Fruit fly (Drosophila melanogaster) ovary, adult (tissue): Measurements from ENCODE around the gene CG6567.
A peak's percentile ranks its signal among the peaks of the same experiment; 100 is the strongest.

Experiments used
- CG17801 ChIP-seq: fragments of 200-800 bp; optimal IDR thresholded peaks from 2 replicates; lab custom pipeline; 2019; ENCODE audit warnings: missing biosample characterization, mild to moderate bottlenecking, missing genetic modification characterization, moderate library complexity; ENCODE audit not compliant: partially characterized antibody

The CG6567 gene

DNA sequence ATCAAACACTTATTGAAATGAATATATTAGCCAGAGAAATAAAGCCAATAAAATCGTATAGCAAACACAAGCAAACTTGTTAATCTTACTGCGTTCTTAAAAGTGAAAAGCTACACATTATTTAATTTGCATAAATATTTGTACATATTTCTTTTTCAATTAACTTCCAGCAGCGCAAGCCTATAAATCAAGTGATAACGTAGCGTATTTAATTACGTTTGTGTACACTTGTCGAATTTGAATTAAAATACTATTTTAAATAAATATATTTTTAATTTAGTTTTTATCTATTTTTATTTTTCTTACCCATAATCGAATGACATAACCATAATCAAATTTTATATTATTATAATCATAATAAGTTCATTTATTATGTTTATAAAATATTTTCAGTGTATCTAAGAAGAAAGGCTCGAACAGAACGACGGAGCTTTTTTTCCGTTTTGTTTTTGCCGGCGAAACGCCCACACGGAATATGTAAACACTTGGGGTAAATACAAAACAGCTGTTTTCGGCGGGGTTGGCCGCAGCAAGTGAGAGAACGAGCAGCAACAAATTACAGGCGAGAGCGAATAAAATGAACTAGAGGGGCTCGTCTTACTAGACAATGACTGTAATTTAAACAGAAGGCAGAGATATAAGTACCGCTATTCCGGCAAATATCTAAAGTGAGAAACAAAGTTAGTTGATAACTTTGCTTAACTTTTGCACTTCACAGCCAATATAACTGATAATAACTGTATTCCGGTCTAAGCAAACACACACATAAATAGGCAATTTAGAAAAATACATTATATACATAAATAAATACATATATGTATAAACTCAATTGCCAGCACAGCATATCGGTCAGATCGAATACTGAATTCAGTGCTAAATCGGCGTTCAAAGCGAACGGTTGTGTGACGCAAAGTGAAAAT lies 21.5 kb upstream of the CG6567 start, which contains the start of gene Sodh2:
Sodh2 (plus strand) TSS at position 870 of the 920 bp plus-strand sequence.
- TF ChIP-seq CG17801 (GFP tag; lab: Kevin White, UChicago): peak; percentile 84

DNA sequence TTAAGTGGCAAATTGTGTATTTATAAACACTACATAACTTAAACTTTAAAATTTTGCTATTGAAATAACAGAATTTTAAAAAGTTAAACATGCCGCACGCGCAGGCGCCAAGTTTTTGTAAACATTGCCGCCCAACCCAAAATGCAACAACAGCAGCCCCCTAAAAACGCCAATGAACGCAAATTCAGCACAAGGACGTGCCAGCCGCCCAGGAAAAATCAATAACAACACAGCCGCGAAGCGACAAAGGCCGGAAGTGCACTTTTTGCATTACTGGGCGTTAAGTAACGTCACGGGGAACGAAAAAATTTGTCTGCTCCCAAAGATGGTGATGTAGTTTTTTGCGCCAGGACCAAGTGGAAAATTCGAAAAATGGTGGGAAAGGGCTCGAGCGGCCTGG lies 18.6 kb upstream of the CG6567 start, which contains the start of gene CG4596:
CG4596 (plus strand) TSS at position 219 of the 400 bp plus-strand sequence.
- TF ChIP-seq CG17801 (GFP tag; lab: Kevin White, UChicago): no peak

DNA sequence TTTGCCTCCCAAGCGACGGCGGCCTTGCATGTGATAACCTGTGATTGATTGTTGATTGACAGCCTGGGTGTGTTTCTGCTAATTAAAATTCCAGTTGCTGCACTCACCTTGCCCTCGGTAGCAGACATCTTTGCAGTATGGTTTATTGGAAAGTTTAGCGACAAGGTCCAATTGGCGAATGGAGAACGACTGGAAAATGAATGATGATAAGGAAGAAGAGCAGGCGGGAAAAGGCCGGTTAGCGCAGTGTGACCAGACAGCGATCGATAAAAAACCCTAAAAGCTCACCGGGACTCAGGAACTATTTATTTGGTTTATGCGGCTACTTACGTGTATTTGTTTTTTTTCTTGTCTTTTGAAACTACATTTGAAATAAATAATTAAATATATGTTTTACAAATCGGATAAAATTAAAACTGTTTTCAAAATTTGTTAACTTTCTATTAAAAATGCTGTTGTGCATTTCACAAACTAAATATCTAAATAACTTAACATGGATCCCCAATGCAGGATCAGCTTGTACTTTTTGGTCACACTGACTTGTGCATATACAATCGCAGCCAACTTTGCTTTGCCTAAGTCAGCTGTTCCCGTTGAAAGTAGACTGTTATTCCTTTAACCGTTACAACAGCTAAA lies 18.0 kb upstream of the CG6567 start, which contains the start of gene Fdh:
Fdh (minus strand) TSS at position 234 of the 636 bp plus-strand sequence.
- TF ChIP-seq CG17801 (GFP tag; lab: Kevin White, UChicago): peak; percentile 48

DNA sequence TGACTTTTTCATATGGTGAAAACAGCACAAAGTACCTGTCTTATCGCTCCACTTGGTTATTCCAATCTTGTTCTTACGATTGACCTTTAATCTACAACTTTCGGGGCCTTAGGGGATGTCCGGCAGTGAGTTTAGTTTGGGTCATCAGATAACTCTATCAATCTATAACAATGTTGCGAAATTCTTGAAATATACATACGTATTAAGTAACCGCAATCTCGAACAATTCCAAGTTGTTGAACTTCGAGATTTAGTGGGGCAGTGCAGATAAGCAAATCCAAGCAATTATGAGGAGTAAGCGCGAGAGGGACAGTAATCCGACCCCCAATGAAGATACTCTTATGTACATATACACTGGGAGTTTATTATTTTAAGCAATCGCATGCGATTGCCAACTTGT lies 16.3 kb upstream of the CG6567 start:
- no peak for TF ChIP-seq CG17801 (GFP tag; lab: Kevin White, UChicago)

DNA sequence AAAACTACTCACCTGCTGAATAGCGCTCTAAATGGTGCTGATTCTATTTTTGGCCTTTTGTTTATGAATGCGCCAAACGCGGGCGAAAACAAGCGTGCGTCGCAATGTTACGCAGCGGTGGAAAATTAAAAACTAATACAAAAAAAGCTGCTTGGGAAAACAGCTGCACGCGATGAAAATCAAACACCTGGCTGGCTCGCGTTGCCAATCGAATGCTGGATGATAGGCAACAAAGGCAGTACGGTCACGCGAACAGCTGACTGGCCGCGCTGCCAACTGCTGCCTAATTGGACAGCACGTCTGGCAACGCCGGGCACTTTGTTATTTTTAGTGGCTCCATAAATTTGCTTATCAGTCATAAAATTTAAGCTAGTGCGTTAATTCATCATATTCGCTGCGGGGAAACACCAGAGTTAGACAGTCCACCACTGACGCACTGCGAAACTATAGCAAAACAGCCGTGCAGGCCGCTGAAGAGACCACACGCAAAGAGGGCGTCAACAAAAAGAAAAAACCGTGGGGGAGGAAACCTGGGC lies 14.2 kb upstream of the CG6567 start, which contains the start of the genes SelR and Tsp86D:
SelR (minus strand) TSS at position 216 of the 536 bp plus-strand sequence.
Tsp86D (plus strand) TSS at position 282 of the 536 bp plus-strand sequence.
- peak; percentile 79 for TF ChIP-seq CG17801 (GFP tag; lab: Kevin White, UChicago)

DNA sequence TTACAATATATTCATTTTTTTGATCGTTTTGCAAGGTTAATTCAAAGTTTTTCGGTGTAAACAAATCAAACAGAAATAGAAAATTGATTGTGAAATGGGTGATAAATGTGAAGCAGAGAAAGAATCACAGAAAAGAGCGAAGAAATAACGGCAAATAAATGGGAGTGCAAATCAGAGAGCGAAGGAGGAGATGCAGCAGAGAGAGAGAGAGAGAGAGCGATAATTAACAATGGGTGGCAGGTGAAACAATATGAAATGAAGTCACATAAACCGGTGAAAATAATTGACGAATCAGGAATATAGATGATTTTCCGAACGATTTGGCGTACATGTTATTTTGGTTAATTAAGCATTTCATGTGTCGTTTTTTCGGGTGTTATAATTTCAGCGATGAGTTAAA lies 9.7 kb upstream of the CG6567 start:
- TF ChIP-seq CG17801 (GFP tag; lab: Kevin White, UChicago): peak; percentile 4

DNA sequence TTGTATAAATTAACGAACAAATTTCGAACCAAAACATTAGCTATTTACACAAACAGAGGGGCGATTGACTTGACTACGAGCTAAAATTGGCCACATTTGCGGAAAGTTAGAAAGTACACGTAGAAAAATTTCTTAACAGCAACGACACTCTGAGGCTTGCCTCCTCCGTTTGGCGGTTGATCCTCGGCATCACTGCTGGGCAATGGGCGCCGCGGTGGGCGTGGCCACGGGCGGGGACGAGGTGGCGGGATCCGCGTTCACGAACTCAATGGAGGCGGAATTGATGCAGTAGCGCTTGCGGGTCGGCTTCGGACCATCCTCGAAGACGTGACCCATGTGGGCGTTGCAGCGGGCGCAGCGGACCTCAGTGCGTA lies 9.2 kb upstream of the CG6567 start:
- no peak for TF ChIP-seq CG17801 (GFP tag; lab: Kevin White, UChicago)

DNA sequence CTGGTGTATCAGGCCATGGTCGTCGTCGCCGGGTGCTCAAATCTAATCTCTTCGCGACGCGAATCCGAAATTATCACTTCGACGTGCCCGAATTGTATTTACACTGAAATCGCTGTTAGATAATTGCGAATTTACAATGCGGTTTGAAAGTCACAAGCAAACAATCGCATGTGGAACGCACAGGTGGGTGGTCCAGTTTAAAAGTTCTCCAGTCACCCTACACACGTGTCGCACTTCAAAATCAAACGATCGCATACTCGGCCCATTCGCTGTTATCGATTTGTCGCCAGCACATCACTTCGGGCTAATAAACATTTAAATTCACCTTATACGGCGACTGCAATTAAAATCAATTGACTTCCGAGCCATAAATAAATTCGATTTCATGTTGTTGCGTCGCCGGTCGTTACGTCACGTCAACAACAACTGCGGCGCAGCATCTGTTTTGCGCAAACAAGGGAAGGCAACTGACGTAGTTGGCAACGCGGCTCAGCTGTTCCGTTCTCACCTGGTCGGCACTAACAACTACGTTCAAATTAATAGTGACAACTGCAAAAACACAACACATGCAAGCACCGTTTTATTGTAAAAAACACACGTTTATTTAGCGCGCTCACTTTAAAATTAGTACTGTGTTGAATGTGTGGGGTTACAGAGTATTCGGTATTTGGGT lies 8.7 kb upstream of the CG6567 start, which contains the start of gene CG6574:
CG6574 (minus strand) TSS at position 216 of the 673 bp plus-strand sequence.
- TF ChIP-seq CG17801 (GFP tag; lab: Kevin White, UChicago): peak; percentile 25

DNA sequence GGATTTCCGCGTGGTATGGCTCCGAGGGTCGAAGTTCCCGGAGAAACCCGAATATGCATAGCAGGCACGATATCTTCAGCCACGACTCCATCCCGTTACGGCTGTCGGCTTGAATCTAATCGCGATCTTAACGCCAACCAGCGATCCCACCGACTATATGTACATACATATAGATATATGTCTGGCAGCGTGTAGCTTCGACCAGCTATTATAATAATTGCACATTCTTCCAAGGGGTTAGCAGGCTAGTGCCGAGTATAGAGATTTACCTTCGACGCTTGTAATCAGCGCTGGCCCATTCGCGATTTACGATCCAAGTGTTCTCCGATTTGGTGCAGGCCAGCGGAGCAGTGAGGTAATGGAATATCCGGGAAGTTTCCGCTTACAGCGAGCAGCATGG lies 5.5 kb upstream of the CG6567 start, which contains the start of gene CG14694:
CG14694 (minus strand) TSS at position 101 of the 400 bp plus-strand sequence.
- no peak for TF ChIP-seq CG17801 (GFP tag; lab: Kevin White, UChicago)

DNA sequence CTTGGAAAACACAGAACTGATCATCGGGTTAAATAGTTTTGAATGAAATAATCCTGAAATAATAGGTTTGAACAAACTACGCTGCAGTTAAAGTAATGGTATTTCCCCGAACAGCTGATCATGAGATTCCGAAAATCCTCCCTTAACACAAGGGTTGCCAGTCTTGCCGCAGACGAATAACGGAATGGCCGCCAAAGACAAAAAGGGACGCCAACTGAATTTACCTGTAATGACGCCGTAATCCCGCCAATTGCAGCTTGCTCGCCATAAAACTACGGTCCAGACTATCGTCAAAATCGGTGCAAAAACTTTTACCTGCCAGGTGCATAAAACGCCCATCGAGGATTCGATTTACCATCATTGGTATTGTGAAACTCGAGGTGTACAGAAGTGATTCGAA lies 2.4 kb upstream of the CG6567 start, which contains the start of gene CG4570:
CG4570 (plus strand) TSS at position 190 of the 400 bp plus-strand sequence.
- TF ChIP-seq CG17801 (GFP tag; lab: Kevin White, UChicago): no peak

DNA sequence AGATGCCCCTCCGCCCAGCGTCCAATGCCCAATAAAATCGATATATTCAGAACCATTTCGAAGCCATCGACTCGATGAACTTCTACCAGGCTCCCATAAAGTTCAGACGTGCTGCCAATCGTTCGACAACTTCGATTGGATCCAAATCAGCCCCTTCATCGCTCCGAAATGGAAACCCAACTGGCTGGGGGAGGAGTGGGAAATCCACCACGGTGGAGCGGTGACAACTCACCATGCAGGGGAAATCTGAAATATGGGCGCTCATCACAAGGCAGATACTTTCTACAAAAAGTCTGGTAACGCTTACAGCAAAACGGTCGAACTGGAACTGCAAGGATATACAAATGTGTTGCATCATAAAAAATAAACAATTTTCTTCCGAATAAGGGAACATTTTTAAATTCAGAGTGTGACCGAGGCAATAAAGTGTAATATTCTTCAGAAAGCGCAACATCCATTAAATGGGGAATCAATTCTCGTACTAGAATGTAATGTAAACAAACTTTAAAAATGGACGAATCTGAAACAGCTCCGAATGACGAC lies 1.9 kb downstream of the CG6567 start, which contains the start of gene CG4565:
CG4565 (plus strand) TSS at position 493 of the 543 bp plus-strand sequence.
- no peak for TF ChIP-seq CG17801 (GFP tag; lab: Kevin White, UChicago)

DNA sequence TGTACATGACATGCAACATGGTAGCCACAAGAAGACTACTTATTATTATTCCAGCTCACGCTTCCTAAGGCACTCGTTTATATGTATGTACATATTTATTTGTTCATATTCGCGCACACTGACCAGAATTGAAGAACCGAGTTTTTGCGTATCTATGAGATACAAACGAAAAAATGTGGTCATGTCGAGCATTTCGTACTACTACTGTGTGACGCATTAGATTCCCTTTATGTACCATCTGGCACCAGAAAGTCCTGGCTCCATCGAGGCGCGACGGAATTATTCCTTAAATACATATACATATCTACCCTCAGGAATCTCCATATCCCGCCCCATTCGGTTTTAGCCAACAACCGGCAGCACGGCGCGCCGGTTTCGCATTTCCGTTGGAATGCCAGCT lies 3.6 kb downstream of the CG6567 start:
- no peak for TF ChIP-seq CG17801 (GFP tag; lab: Kevin White, UChicago)

DNA sequence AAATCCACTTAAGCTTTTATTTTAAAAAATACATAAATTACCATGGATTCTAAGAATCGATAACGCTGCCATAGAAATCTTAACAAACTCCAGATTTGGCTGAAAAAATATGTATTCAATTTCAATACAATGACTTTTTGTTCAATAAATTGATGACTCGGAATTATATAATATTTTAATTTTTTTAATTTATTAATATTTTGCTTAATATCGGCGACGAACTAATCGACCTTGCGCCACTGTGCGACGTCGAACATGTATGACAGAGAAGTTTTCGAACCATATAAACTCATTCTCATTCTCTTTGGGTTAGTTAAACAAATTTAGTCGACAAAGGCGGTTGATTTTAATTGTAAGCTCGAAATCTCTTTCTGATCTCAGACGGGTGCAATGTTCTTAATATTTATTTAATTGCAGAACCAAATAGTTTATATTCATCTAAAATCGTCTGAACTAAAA lies 4.7 kb downstream of the CG6567 start, which contains the start of gene CG42394:
CG42394 (plus strand) TSS at position 311 of the 459 bp plus-strand sequence.
- TF ChIP-seq CG17801 (GFP tag; lab: Kevin White, UChicago): peak; percentile 84

DNA sequence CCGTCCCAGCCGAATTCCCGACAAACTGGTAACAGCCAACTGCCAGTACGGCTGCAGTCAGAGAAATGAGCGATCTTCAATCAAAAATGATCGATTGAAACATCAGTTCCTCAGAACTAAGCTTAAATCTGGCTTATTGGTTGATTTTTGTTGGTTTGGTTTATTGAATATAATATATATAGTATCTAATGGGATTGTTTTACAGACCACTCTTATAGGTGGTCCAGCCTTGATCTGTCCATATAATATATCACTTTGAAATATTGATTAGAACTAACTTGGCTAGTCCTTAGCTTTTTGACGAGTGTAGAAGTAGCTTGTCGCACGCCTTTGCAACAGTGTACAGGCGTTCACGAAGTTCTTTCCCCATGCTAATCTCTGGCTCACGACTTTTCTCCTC lies 11.8 kb downstream of the CG6567 start:
- no peak for TF ChIP-seq CG17801 (GFP tag; lab: Kevin White, UChicago)
